Fruit fly (Drosophila melanogaster) whole organism, embryonic: ENCODE results near the gene CG2865.
A peak's percentile ranks its signal among the peaks of the same experiment; 100 is the strongest.

Experiments
- Bgb ChIP-seq: fragments of 200-800 bp; sonication (Bioruptor generic); IDR thresholded peaks from 2 replicates; pipeline ENCODE4 v1.3.6; 2022; ENCODE audit warnings: missing biosample characterization, missing genetic modification characterization; ENCODE audit not compliant: partially characterized antibody
- CG10274 ChIP-seq: fragments of 200-800 bp; sonication (Bioruptor generic); optimal IDR thresholded peaks from 3 replicates; lab custom pipeline; 2017; ENCODE audit warnings: missing biosample characterization, mild to moderate bottlenecking, missing genetic modification characterization
- CG10321 ChIP-seq: fragments of 200-800 bp; sonication (Bioruptor generic); IDR thresholded peaks from 2 replicates; pipeline ENCODE4 v1.3.6; 2022; ENCODE audit warnings: missing biosample characterization, missing genetic modification characterization
- CG10462 ChIP-seq: fragments of 200-800 bp; sonication (Bioruptor generic); optimal IDR thresholded peaks from 2 replicates; lab custom pipeline; 2016; ENCODE audit warnings: missing biosample characterization, missing genetic modification characterization
- CG12155 ChIP-seq: fragments of 200-800 bp; sonication (Bioruptor generic); optimal IDR thresholded peaks from 3 replicates; lab custom pipeline; 2016; ENCODE audit warnings: missing biosample characterization, missing genetic modification characterization
- CG12236 ChIP-seq: fragments of 200-800 bp; sonication (Bioruptor generic); optimal IDR thresholded peaks from 2 replicates; lab custom pipeline; 2016; ENCODE audit warnings: missing biosample characterization, missing genetic modification characterization
- CG14050 ChIP-seq: fragments of 200-800 bp; sonication (Bioruptor generic); IDR thresholded peaks from 3 replicates; pipeline ENCODE4 v1.3.6; 2022; ENCODE audit warnings: missing biosample characterization, missing genetic modification characterization
- CG1529 ChIP-seq: fragments of 200-800 bp; sonication (Bioruptor generic); optimal IDR thresholded peaks from 3 replicates; lab custom pipeline; 2018; ENCODE audit warnings: missing biosample characterization, missing genetic modification characterization
- CG17612 ChIP-seq: fragments of 200-800 bp; sonication (Bioruptor generic); IDR thresholded peaks from 2 replicates; pipeline ENCODE4 v1.3.6; 2022; ENCODE audit warnings: missing biosample characterization, missing genetic modification characterization
- CG2120 ChIP-seq: fragments of 200-800 bp; sonication (Bioruptor generic); optimal IDR thresholded peaks from 3 replicates; lab custom pipeline; 2016; ENCODE audit warnings: missing biosample characterization, missing genetic modification characterization
- CG2712 ChIP-seq: fragments of 200-800 bp; optimal IDR thresholded peaks from 3 replicates; lab custom pipeline; 2019; ENCODE audit warnings: missing biosample characterization, mild to moderate bottlenecking, missing genetic modification characterization, moderate library complexity
- CG3163 ChIP-seq: fragments of 200-800 bp; sonication (Bioruptor generic); optimal IDR thresholded peaks from 3 replicates; lab custom pipeline; 2016; ENCODE audit warnings: missing biosample characterization, missing genetic modification characterization
- CG32532 ChIP-seq: fragments of 200-800 bp; sonication (Bioruptor generic); IDR thresholded peaks from 2 replicates; pipeline ENCODE4 v1.3.6; 2022; ENCODE audit warnings: missing biosample characterization, missing genetic modification characterization
- CG33557 ChIP-seq: fragments of 200-800 bp; sonication (Bioruptor generic); optimal IDR thresholded peaks from 2 replicates; lab custom pipeline; 2019; ENCODE audit warnings: missing biosample characterization, mild to moderate bottlenecking, missing genetic modification characterization, moderate library complexity
- CG3995 ChIP-seq: fragments of 200-800 bp; sonication (Bioruptor generic); optimal IDR thresholded peaks from 3 replicates; lab custom pipeline; 2016; ENCODE audit warnings: missing biosample characterization, missing genetic modification characterization
- CG43689 ChIP-seq: fragments of 200-800 bp; sonication (Bioruptor generic); IDR thresholded peaks from 2 replicates; pipeline ENCODE4 v1.3.6; 2022; ENCODE audit warnings: missing biosample characterization, missing genetic modification characterization
- CG4820 ChIP-seq: fragments of 200-800 bp; sonication (Bioruptor generic); optimal IDR thresholded peaks from 3 replicates; lab custom pipeline; 2016; ENCODE audit warnings: missing biosample characterization, missing genetic modification characterization
- CG6854 ChIP-seq: fragments of 200-800 bp; sonication (Bioruptor generic); optimal IDR thresholded peaks from 3 replicates; lab custom pipeline; 2017; ENCODE audit warnings: missing biosample characterization, mild to moderate bottlenecking, missing genetic modification characterization
- CG7745 ChIP-seq: fragments of 200-800 bp; sonication (Bioruptor generic); optimal IDR thresholded peaks from 2 replicates; lab custom pipeline; 2018; ENCODE audit warnings: missing biosample characterization, mild to moderate bottlenecking, missing genetic modification characterization, moderate library complexity
- CG8089 ChIP-seq: fragments of 200-800 bp; sonication (Bioruptor generic); optimal IDR thresholded peaks from 3 replicates; lab custom pipeline; 2016; ENCODE audit warnings: missing biosample characterization, missing genetic modification characterization
- CG8388 ChIP-seq: fragments of 200-800 bp; sonication (Bioruptor generic); optimal IDR thresholded peaks from 2 replicates; lab custom pipeline; 2019; ENCODE audit warnings: missing biosample characterization, mild to moderate bottlenecking, missing genetic modification characterization, moderate library complexity
- CTCF ChIP-seq: fragments of 200-800 bp; sonication (Bioruptor generic); optimal IDR thresholded peaks from 2 replicates; lab custom pipeline; 2017; ENCODE audit warnings: missing biosample characterization, mild to moderate bottlenecking, missing genetic modification characterization, moderate library complexity
- CkIIα-i1 ChIP-seq: fragments of 200-800 bp; sonication (Bioruptor generic); IDR thresholded peaks from 2 replicates; pipeline ENCODE4 v1.3.6; 2022; ENCODE audit warnings: missing biosample characterization, missing genetic modification characterization
- D ChIP-seq, 2 experiments: fragments of 200-800 bp in 1 of 2; fragments of >200 bp in 1 of 2; sonication (Bioruptor generic) in 1 of 2; optimal IDR thresholded peaks; 2 replicates in 1 of 2; 3 replicates in 1 of 2; lab custom pipeline; 2017; ENCODE audit warnings: mild to moderate bottlenecking in 1 of 2, missing biosample characterization in 1 of 2, missing genetic modification characterization in 1 of 2, missing genetic modification reagents in 1 of 2
- Dbx ChIP-seq: fragments of 200-800 bp; sonication (Bioruptor generic); IDR thresholded peaks from 3 replicates; pipeline ENCODE4 v1.3.6; 2022; ENCODE audit warnings: missing biosample characterization, missing genetic modification characterization
- Dip2 ChIP-seq: fragments of 200-800 bp; sonication (Bioruptor generic); IDR thresholded peaks from 2 replicates; pipeline ENCODE4 v1.3.6; 2022; ENCODE audit warnings: missing biosample characterization, missing genetic modification characterization
- HLH4C ChIP-seq: fragments of 200-800 bp; sonication (Bioruptor generic); IDR thresholded peaks from 3 replicates; pipeline ENCODE4 v1.3.6; 2022; ENCODE audit warnings: missing biosample characterization, missing genetic modification characterization; ENCODE audit not compliant: partially characterized antibody
- HLH54F ChIP-seq: fragments of 200-800 bp; sonication (Bioruptor generic); optimal IDR thresholded peaks from 3 replicates; lab custom pipeline; 2016; ENCODE audit warnings: missing biosample characterization, missing genetic modification characterization
- NC2α ChIP-seq: fragments of 200-800 bp; sonication (Bioruptor generic); optimal IDR thresholded peaks from 2 replicates; lab custom pipeline; 2016; ENCODE audit warnings: missing biosample characterization, missing genetic modification characterization
- NC2β ChIP-seq: fragments of 200-800 bp; sonication (Bioruptor generic); optimal IDR thresholded peaks from 2 replicates; lab custom pipeline; 2016; ENCODE audit warnings: missing biosample characterization, missing genetic modification characterization
- Tbp ChIP-seq: fragments of >200 bp; optimal IDR thresholded peaks from 2 replicates; lab custom pipeline; 2018; ENCODE audit warnings: missing biosample characterization, missing genetic modification characterization
- Trl ChIP-seq, 3 experiments: fragments of >200 bp in 2 of 3; fragments of 200-800 bp in 1 of 3; sonication (Bioruptor generic) in 1 of 3; optimal IDR thresholded peaks; 2 replicates in 1 of 3; 3 replicates in 2 of 3; lab custom pipeline; 2016 to 2017; ENCODE audit warnings: missing biosample characterization in 1 of 3, missing genetic modification characterization in 1 of 3
- danr ChIP-seq: fragments of 200-800 bp; sonication (Bioruptor generic); IDR thresholded peaks from 2 replicates; pipeline ENCODE4 v1.3.6; 2022; ENCODE audit warnings: missing biosample characterization, missing genetic modification characterization
- fd3F ChIP-seq: fragments of 200-800 bp; sonication (Bioruptor generic); optimal IDR thresholded peaks from 2 replicates; lab custom pipeline; 2018; ENCODE audit warnings: missing biosample characterization, mild to moderate bottlenecking, missing genetic modification characterization, moderate library complexity
- fd96Cb ChIP-seq: fragments of 200-800 bp; sonication (Bioruptor generic); optimal IDR thresholded peaks from 2 replicates; lab custom pipeline; 2018; ENCODE audit warnings: missing biosample characterization, mild to moderate bottlenecking, missing genetic modification characterization, moderate library complexity
- gcm ChIP-seq: fragments of 200-800 bp; sonication (Bioruptor generic); optimal IDR thresholded peaks from 2 replicates; lab custom pipeline; 2019; ENCODE audit warnings: missing biosample characterization, mild to moderate bottlenecking, missing genetic modification characterization, moderate library complexity
- gcm2 ChIP-seq: fragments of 200-800 bp; sonication (Bioruptor generic); optimal IDR thresholded peaks from 2 replicates; lab custom pipeline; 2016; ENCODE audit warnings: missing biosample characterization, missing genetic modification characterization
- gfzf ChIP-seq: fragments of 200-800 bp; sonication (Bioruptor generic); optimal IDR thresholded peaks from 2 replicates; lab custom pipeline; 2016; ENCODE audit warnings: missing biosample characterization, mild to moderate bottlenecking, missing genetic modification characterization, moderate library complexity
- gro ChIP-seq: fragments of 200-800 bp; sonication (Bioruptor generic); optimal IDR thresholded peaks from 2 replicates; lab custom pipeline; 2016; ENCODE audit warnings: missing biosample characterization, missing genetic modification characterization
- ham ChIP-seq: fragments of 200-800 bp; sonication (Bioruptor generic); IDR thresholded peaks from 2 replicates; pipeline ENCODE4 v1.3.6; 2022; ENCODE audit warnings: missing biosample characterization, missing genetic modification characterization
- lilli ChIP-seq: fragments of 200-800 bp; sonication (Bioruptor generic); optimal IDR thresholded peaks from 3 replicates; lab custom pipeline; 2016; ENCODE audit warnings: missing biosample characterization, missing genetic modification characterization
- pros ChIP-seq: fragments of 200-800 bp; sonication (Bioruptor generic); optimal IDR thresholded peaks from 3 replicates; lab custom pipeline; 2019; ENCODE audit warnings: missing biosample characterization, mild to moderate bottlenecking, missing genetic modification characterization, moderate library complexity
- pzg ChIP-seq: fragments of 200-800 bp; sonication (Bioruptor generic); optimal IDR thresholded peaks from 3 replicates; lab custom pipeline; 2018; ENCODE audit warnings: missing biosample characterization, mild to moderate bottlenecking, missing genetic modification characterization, moderate library complexity
- sima ChIP-seq: fragments of 200-800 bp; sonication (Bioruptor generic); optimal IDR thresholded peaks from 2 replicates; lab custom pipeline; 2016; ENCODE audit warnings: missing biosample characterization, missing genetic modification characterization
- sisA ChIP-seq: fragments of 200-800 bp; sonication (Bioruptor generic); IDR thresholded peaks from 2 replicates; pipeline ENCODE4 v1.3.6; 2022; ENCODE audit warnings: missing biosample characterization, missing genetic modification characterization
- sqz ChIP-seq: fragments of 200-800 bp; sonication (Bioruptor generic); optimal IDR thresholded peaks from 3 replicates; lab custom pipeline; 2018; ENCODE audit warnings: missing biosample characterization, mild to moderate bottlenecking, missing genetic modification characterization
- ssp ChIP-seq: fragments of 200-800 bp; sonication (Bioruptor generic); IDR thresholded peaks from 2 replicates; pipeline ENCODE4 v1.3.6; 2022; ENCODE audit warnings: missing biosample characterization, missing genetic modification characterization
- tap ChIP-seq: fragments of 200-800 bp; optimal IDR thresholded peaks from 3 replicates; lab custom pipeline; 2019; ENCODE audit warnings: missing biosample characterization, mild to moderate bottlenecking, missing genetic modification characterization, moderate library complexity
- tll ChIP-seq, 2 experiments: fragments of 200-800 bp in 1 of 2; fragments of >200 bp in 1 of 2; sonication (Bioruptor generic) in 1 of 2; optimal IDR thresholded peaks; 2 replicates each; lab custom pipeline; 2017 to 2019; ENCODE audit warnings: missing biosample characterization in 2 of 2, missing genetic modification characterization in 2 of 2, mild to moderate bottlenecking in 1 of 2, moderate library complexity in 1 of 2
- twi ChIP-seq: fragments of 200-800 bp; optimal IDR thresholded peaks from 2 replicates; lab custom pipeline; 2019; ENCODE audit warnings: missing biosample characterization, mild to moderate bottlenecking, missing genetic modification characterization, moderate library complexity

The CG2865 gene

DNA sequence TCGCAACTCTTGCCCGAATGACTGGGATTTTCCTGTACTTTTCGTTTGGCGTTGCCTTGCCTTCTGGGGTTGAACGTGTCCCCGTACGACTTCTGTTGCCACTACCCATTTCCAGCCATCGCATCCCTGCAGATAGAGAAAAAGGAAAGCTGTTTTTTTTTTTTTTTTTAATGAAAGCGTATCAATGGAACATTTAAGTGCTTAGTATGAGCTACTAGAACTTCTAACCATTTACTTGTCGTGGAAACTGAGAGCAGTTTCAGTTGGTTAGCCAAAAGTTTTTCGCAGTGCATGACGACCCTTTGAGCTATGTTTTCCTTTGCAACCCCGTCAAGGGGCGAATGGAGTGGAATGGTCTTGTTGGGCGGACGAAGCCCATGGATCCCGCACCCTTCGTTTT is 36.1 kb upstream of the CG2865 start (continued):
- TF ChIP-seq CG10462 (GFP tag; lab: Kevin White, UChicago): peak; percentile 53
- no peak for TF ChIP-seq CG3995
- peak; percentile 76 for TF ChIP-seq CG8089 (GFP tag; lab: Kevin White, UChicago)
- no peak for TF ChIP-seq Tbp (GFP tag; lab: Kevin White, UChicago)
- peak; percentile 48 for TF ChIP-seq NC2α (GFP tag; lab: Kevin White, UChicago)
- peak; percentile 66 for TF ChIP-seq CG8388 (GFP tag; lab: Kevin White, UChicago)
- peak; percentile 73 for TF ChIP-seq CG12155
- TF ChIP-seq HLH54F: peak; percentile 69
- TF ChIP-seq CG12236 (GFP tag; lab: Kevin White, UChicago): peak; percentile 58
- peak; percentile 81 for TF ChIP-seq gro
- TF ChIP-seq fd3F (GFP tag; lab: Kevin White, UChicago): peak; percentile 43
- peak; percentile 48 for TF ChIP-seq fd96Cb (tag; lab: Kevin White, UChicago)
- no peak for TF ChIP-seq CG17612 (GFP tag; lab: Robert Waterston, UW)
- TF ChIP-seq ham (GFP tag; lab: Robert Waterston, UW): no peak
- TF ChIP-seq CG10274 (GFP tag; lab: Kevin White, UChicago): no peak
- peak; percentile 82 for TF ChIP-seq CG2712 (tag; lab: Kevin White, UChicago)
- TF ChIP-seq lilli (GFP tag; lab: Kevin White, UChicago): peak; percentile 84
- peak; percentile 38 for TF ChIP-seq CG6854
- TF ChIP-seq CG1529: peak; percentile 56
- TF ChIP-seq sisA (GFP tag; lab: Robert Waterston, UW): peak; percentile 78
- TF ChIP-seq Bgb (GFP tag; lab: Robert Waterston, UW): no peak
- no peak for TF ChIP-seq HLH4C (GFP tag; lab: Robert Waterston, UW)
- TF ChIP-seq Dbx (GFP tag; lab: Robert Waterston, UW): peak; percentile 62; the same call in 1 of the 3 replicates
- peak; percentile 58 for TF ChIP-seq ssp (GFP tag; lab: Robert Waterston, UW)
- TF ChIP-seq CG43689 (GFP tag; lab: Robert Waterston, UW): 0 out of 2 replicates have a peak, but pooled peaks have one; percentile 38
- no peak for TF ChIP-seq pzg
- no peak for TF ChIP-seq danr
- no peak for TF ChIP-seq CTCF
- peak; percentile 68 for TF ChIP-seq CG3163 (GFP tag; lab: Kevin White, UChicago)

DNA sequence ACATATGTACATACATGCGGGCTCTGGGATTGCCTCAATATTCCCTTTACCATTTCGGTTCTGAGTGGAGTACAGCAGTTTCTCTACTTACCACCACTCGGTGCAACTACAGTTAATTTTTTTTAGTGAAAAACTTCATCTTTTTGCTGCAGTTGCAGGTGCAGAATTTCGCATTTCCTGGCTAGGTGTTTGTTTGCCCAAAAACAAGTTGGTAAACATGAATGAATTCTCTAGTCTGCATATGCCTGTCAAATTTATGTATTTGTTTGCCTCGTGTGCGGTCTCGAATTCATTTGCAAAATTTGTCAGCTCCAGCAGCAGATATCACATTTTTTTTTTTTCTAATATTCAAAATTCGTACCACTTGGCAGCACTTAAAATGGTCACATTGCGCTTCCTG is 33.6 kb upstream of the CG2865 start, which contains the start of gene CG2854:
Gene CG2854, plus strand, starts transcription at position 301 of the 400 bp plus-strand sequence.
- TF ChIP-seq gcm (peak; percentile 28), D (optimal IDR thresholded peaks at IDR 0.05; lab: Kevin White, UChicago) (no peak), D (GFP tag; optimal IDR thresholded peaks at IDR 0.05; lab: Kevin White, UChicago) (no peak)
- TF ChIP-seq, all 482 proteins: peak for 1

DNA sequence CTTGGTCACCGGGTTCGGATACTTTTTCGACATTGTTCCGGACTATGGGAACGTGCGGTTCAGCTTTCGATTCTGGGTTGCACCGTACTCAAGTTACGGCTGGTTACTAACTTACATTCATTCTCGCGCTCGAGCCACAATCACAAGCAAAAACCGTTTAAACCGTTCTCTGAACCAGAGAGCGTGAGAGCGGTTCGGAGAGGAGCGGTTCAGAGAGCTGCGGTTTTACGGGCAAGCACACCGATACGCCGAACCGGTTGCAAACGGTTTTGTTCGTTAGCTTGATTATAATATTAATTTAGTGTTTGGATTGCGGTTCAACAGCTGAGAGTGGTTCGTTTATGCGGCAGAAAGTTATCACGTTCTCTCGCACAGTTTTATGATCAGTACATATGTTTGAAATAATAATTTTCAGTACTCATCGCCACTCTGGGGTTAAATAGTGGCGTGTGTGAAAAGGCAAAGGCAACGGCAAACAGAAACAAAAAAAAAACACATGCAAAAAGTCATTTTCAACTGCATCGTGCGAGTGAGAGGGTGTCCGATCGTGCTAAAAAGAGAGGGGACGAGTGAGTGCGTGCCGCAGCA is 32.5 kb upstream of the CG2865 start, which contains the start of gene CG14050:
Gene CG14050, minus strand, starts transcription at position 560 of the 588 bp plus-strand sequence.
- peak in 1 of 2 experiments; percentile 65 for TF ChIP-seq tll (GFP tag; optimal IDR thresholded peaks at IDR 0.05; lab: Kevin White, UChicago)
- peak; percentile 25 for TF ChIP-seq pros (GFP tag; lab: Kevin White, UChicago)
- peak; percentile 92 for TF ChIP-seq CG14050 (GFP tag; lab: Robert Waterston, UW)
- no peak for TF ChIP-seq CkIIα-i1 (GFP tag; lab: Robert Waterston, UW)
- no peak for TF ChIP-seq Dip2 (GFP tag; lab: Robert Waterston, UW)
- no peak for TF ChIP-seq CG2120 (GFP tag; lab: Kevin White, UChicago)
- no peak for TF ChIP-seq gcm2 (GFP tag; lab: Kevin White, UChicago)
- TF ChIP-seq CG4820 (GFP tag; lab: Kevin White, UChicago): peak; percentile 93
- TF ChIP-seq NC2β (GFP tag; lab: Kevin White, UChicago): no peak
- peak; percentile 10 for TF ChIP-seq sqz (GFP tag; lab: Kevin White, UChicago)
- TF ChIP-seq CG33557 (GFP tag; lab: Kevin White, UChicago): no peak
- no peak for TF ChIP-seq gfzf (GFP tag; lab: Kevin White, UChicago)
- no peak for TF ChIP-seq tap (tag; lab: Kevin White, UChicago)
- TF ChIP-seq CG10321 (GFP tag; lab: Robert Waterston, UW): no peak
- TF ChIP-seq sima (GFP tag; lab: Kevin White, UChicago): no peak
- TF ChIP-seq twi (tag; lab: Kevin White, UChicago): peak; percentile 2
- peak; percentile 18 to 53 for TF ChIP-seq Trl (optimal IDR thresholded peaks at IDR 0.05; lab: Kevin White, UChicago)
- TF ChIP-seq Trl (GFP tag; optimal IDR thresholded peaks at IDR 0.05; lab: Kevin White, UChicago): no peak
- no peak for TF ChIP-seq CG32532 (GFP tag; lab: Robert Waterston, UW)
- no peak for TF ChIP-seq CG7745 (tag; lab: Kevin White, UChicago)
